Fruit fly (Drosophila melanogaster) whole organism: ENCODE measurements around the gene CG32713.

Experiments
- Dll ChIP-seq: fragments of >200 bp; optimal IDR thresholded peaks from 2 replicates; lab custom pipeline; 2017
- EcR ChIP-seq, 2 experiments: fragments of >200 bp; optimal IDR thresholded peaks; 2 replicates each; lab custom pipeline; 2017; ENCODE audit warnings: missing biosample characterization in 2 of 2, missing genetic modification characterization in 2 of 2, missing genetic modification reagents in 2 of 2

DNA sequence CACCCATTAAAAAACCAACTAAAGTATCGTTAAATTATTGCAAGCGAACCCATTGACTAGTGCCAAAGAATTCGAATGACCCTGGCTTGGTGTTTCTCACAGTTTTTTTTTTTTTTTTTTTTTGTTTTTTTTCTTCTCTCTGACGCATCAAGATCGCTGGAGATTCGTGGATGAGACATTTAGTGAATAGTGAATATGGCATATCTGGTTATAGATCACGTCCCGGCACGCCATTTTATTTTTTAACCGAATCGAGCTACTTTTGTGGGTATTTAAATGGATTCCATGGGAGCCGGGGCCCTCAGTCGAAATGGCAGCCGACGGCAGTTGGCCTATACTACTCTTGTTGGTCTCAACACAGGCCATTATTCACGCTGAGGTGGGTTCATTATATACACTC is 19.4 kb upstream of the CG32713 start, which contains the start of gene Cp7Fc:
- TF ChIP-seq Dll (lab: Kevin White, UChicago) (no peak), EcR (GFP tag; optimal IDR thresholded peaks at IDR 0.05; lab: Kevin White, UChicago) (no peak)
